Worm (Caenorhabditis elegans): ENCODE measurements around the gene col-83.

Gene col-83

ce11 chrII:11016835-11016883 lies 29.1 kb downstream of the col-83 start, which contains the start of gene ram-2:
Gene ram-2, minus strand, starts transcription at chrII:11016881.
- TF ChIP-seq fos-1 (tag; optimal IDR thresholded peaks at IDR 0.05), result no peak
- TF ChIP-seq pha-4 (tag; optimal IDR thresholded peaks at IDR 0.05), result no peak
- no peak for TF ChIP-seq ama-1 (optimal IDR thresholded peaks at IDR 0.05)
- no peak for TF ChIP-seq ceh-82 (tag; optimal IDR thresholded peaks at IDR 0.05)
- no peak for TF ChIP-seq tbx-2 (tag; optimal IDR thresholded peaks at IDR 0.05)
- peak; percentile 68 for TF ChIP-seq nhr-25 (tag; optimal IDR thresholded peaks at IDR 0.05)

- TF ChIP-seq nhr-43 (tag; optimal IDR thresholded peaks at IDR 0.05; ENCODE audit: poor library complexity, severe bottlenecking), result no peak
- TF ChIP-seq unc-62 (GFP tag; optimal IDR thresholded peaks at IDR 0.05), result no peak
- peak; percentile 17 for TF ChIP-seq nfya-1 (tag; optimal IDR thresholded peaks at IDR 0.05; ENCODE audit: insufficient read depth)
- no peak for TF ChIP-seq ceh-28 (tag; optimal IDR thresholded peaks at IDR 0.05)
- no peak for TF ChIP-seq pha-4 (tag; optimal IDR thresholded peaks at IDR 0.05)
- TF ChIP-seq elt-3 (tag; optimal IDR thresholded peaks at IDR 0.05), result no peak
- no peak for TF ChIP-seq nhr-23 (tag; optimal IDR thresholded peaks at IDR 0.05)
- TF ChIP-seq ceh-16 (tag; optimal IDR thresholded peaks at IDR 0.05), result peak; percentile 8
- TF ChIP-seq ceh-82 (tag; optimal IDR thresholded peaks at IDR 0.05), result no peak
- TF ChIP-seq lin-15B (tag; optimal IDR thresholded peaks at IDR 0.05), result no peak
- TF ChIP-seq nhr-76 (tag; optimal IDR thresholded peaks at IDR 0.05), result no peak
- TF ChIP-seq nhr-12 (tag; optimal IDR thresholded peaks at IDR 0.05), result no peak
These were observed 29.3 kb downstream of the col-83 start for ce11 chrII:11016435-11016834.

ce11 chrII:11015734-11016133 lies 30.0 kb downstream of the col-83 start:
- TF ChIP-seq ztf-4 (tag; optimal IDR thresholded peaks at IDR 0.05) (no peak), nhr-43 (tag; optimal IDR thresholded peaks at IDR 0.05; ENCODE audit: poor library complexity, severe bottlenecking) (peak; percentile 26)

ce11 chrII:11015210-11015609 lies 30.6 kb downstream of the col-83 start:
- TF ChIP-seq nhr-23 (tag; optimal IDR thresholded peaks at IDR 0.05) (peak; percentile 6), nhr-11 (tag; optimal IDR thresholded peaks at IDR 0.05) (no peak), nhr-12 (tag; optimal IDR thresholded peaks at IDR 0.05) (no peak), elt-1 (tag; optimal IDR thresholded peaks at IDR 0.05) (peak; percentile 39), ZK546.5 (tag; optimal IDR thresholded peaks at IDR 0.05) (no peak), nhr-43 (tag; optimal IDR thresholded peaks at IDR 0.05; ENCODE audit: poor library complexity, severe bottlenecking) (no peak), ama-1 (optimal IDR thresholded peaks at IDR 0.05) (peak; percentile 50), nhr-25 (tag; optimal IDR thresholded peaks at IDR 0.05) (peak; percentile 7)

- TF ChIP-seq eor-1 (tag; optimal IDR thresholded peaks at IDR 0.05), result no peak
- no peak for TF ChIP-seq elt-2 (tag; optimal IDR thresholded peaks at IDR 0.05)
- no peak for TF ChIP-seq nhr-76 (tag; optimal IDR thresholded peaks at IDR 0.05)
- TF ChIP-seq mdl-1 (tag; optimal IDR thresholded peaks at IDR 0.05), result no peak
- no peak for TF ChIP-seq ztf-4 (tag; optimal IDR thresholded peaks at IDR 0.05)
- TF ChIP-seq nhr-77 (tag; optimal IDR thresholded peaks at IDR 0.05), result no peak
- no peak for TF ChIP-seq R02D3.7 (tag; optimal IDR thresholded peaks at IDR 0.05)
- no peak for TF ChIP-seq ceh-82 (tag; optimal IDR thresholded peaks at IDR 0.05)
- no peak for TF ChIP-seq unc-62 (GFP tag; optimal IDR thresholded peaks at IDR 0.05)
These were observed 32.1 kb downstream of the col-83 start, which contains the start of gene col-81 for ce11 chrII:11013667-11014066. Gene col-81, minus strand, starts transcription at chrII:11013767.

- TF ChIP-seq pqm-1 (tag; optimal IDR thresholded peaks at IDR 0.05) (no peak), ZK546.5 (tag; optimal IDR thresholded peaks at IDR 0.05) (no peak)
These were observed 33.1 kb downstream of the col-83 start for ce11 chrII:11012532-11013179.

ce11 chrII:11010914-11011313 lies 34.9 kb downstream of the col-83 start:
- no peak for TF ChIP-seq nhr-43 (tag; optimal IDR thresholded peaks at IDR 0.05; ENCODE audit: poor library complexity, severe bottlenecking)
- no peak for TF ChIP-seq ceh-28 (tag; optimal IDR thresholded peaks at IDR 0.05)
- no peak for TF ChIP-seq nfya-1 (tag; optimal IDR thresholded peaks at IDR 0.05; ENCODE audit: insufficient read depth)
- TF ChIP-seq nhr-25 (tag; optimal IDR thresholded peaks at IDR 0.05), result no peak
- TF ChIP-seq ama-1 (optimal IDR thresholded peaks at IDR 0.05), result no peak
- TF ChIP-seq snpc-4 (tag; optimal IDR thresholded peaks at IDR 0.05), result no peak
- TF ChIP-seq nhr-12 (tag; optimal IDR thresholded peaks at IDR 0.05), result no peak

- TF ChIP-seq elt-2 (tag; optimal IDR thresholded peaks at IDR 0.05) (no peak), lin-39 (tag; optimal IDR thresholded peaks at IDR 0.05) (peak; percentile 30), lin-15B (tag; optimal IDR thresholded peaks at IDR 0.05) (no peak)
These were observed 41.4 kb downstream of the col-83 start for ce11 chrII:11004381-11004780.

All from whole organism, L3 larva.